In the genomic region with DNA sequence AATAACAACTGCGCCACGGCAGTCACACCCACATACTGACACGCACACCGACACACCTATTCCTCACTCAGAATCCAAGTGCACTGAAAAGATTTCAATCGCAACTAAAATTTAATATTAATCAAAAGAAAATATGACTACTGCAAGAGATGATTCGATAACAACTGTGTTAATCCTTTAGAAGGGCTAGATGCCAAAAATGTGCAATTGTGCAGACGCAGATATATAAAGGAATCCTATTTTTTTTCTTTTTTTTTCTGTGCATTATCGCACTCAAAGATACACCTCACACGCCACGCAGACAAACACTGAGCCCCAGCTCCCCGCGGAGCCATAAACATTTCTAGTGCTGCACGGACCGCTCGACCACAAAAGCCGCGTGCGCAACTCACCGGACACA, we compare ENCODE assay signal across 1 fruit fly cellular context.
A peak's percentile ranks its signal among the peaks of the same experiment; 100 is the strongest.
TF ChIP-seq lines count a peak whose summit lies in the region.

No protein-coding gene starts in this region.

TF ChIP-seq in whole organism, embryonic, 481 proteins besides CTCF, POLR2A, EP300 and RAD21 (continued from another document):
- TF ChIP-seq CG12391 (tag; optimal IDR thresholded peaks at IDR 0.05; lab: Kevin White, UChicago) (peak; percentile 9), hb (GFP tag; IDR thresholded peaks at IDR 0.05; lab: Robert Waterston, UW; ENCODE audit: partially characterized antibody) (0 out of 3 replicates have a peak, but pooled peaks have one; percentile 28), CG7839 (tag; optimal IDR thresholded peaks at IDR 0.05; lab: Kevin White, UChicago) (peak; percentile 14), CG10274 (GFP tag; optimal IDR thresholded peaks at IDR 0.05; lab: Kevin White, UChicago) (no peak), Hsf (GFP tag; optimal IDR thresholded peaks at IDR 0.05; lab: Kevin White, UChicago) (peak; percentile 2), Ets65A (GFP tag; lab: Kevin White, UChicago) (peak; percentile 94), trem (tag; optimal IDR thresholded peaks at IDR 0.05; lab: Kevin White, UChicago) (peak; percentile 2), Med (GFP tag; lab: Kevin White, UChicago) (peak; percentile 54), CG2712 (tag; optimal IDR thresholded peaks at IDR 0.05; lab: Kevin White, UChicago) (peak; percentile 61), CG4404 (GFP tag; IDR thresholded peaks at IDR 0.05; lab: Robert Waterston, UW) (peak; percentile 20; the same call in 1 of the 2 replicates), E2f1 (GFP tag; IDR thresholded peaks at IDR 0.05; lab: Robert Waterston, UW) (no peak), CG10267 (tag; optimal IDR thresholded peaks at IDR 0.05; lab: Kevin White, UChicago) (peak; percentile 36)
